Worm (Caenorhabditis elegans) whole organism, L2 larva: ENCODE measurements around the gene Y43F8C.17.

ENCODE experiments used
- aly-2 ChIP-seq: fragments of 150-350 bp; optimal IDR thresholded peaks from 2 replicates; lab custom pipeline; 2014; ENCODE audit warnings: missing biosample characterization, missing genetic modification characterization
- blmp-1 ChIP-seq: sonication (generic microtip); optimal IDR thresholded peaks from 2 replicates; lab custom pipeline; 2017; ENCODE audit warnings: missing genetic modification characterization, mild to moderate bottlenecking, missing compliant biosample characterization, antibody characterized with exemption, moderate library complexity; ENCODE audit not compliant: insufficient read depth
- nhr-11 ChIP-seq: fragments of 150-350 bp; optimal IDR thresholded peaks from 2 replicates; lab custom pipeline; 2014; ENCODE audit warnings: missing biosample characterization, missing genetic modification characterization
- nhr-25 ChIP-seq: fragments of 150-350 bp; sonication (generic microtip); optimal IDR thresholded peaks from 3 replicates; lab custom pipeline; 2014; ENCODE audit warnings: missing biosample characterization, missing genetic modification characterization
- nhr-77 ChIP-seq: fragments of 150-350 bp; optimal IDR thresholded peaks from 2 replicates; lab custom pipeline; 2014; ENCODE audit warnings: missing biosample characterization, missing genetic modification characterization
- unc-39 ChIP-seq: fragments of 150-350 bp; optimal IDR thresholded peaks from 2 replicates; lab custom pipeline; 2014; ENCODE audit warnings: missing biosample characterization, missing genetic modification characterization

DNA sequence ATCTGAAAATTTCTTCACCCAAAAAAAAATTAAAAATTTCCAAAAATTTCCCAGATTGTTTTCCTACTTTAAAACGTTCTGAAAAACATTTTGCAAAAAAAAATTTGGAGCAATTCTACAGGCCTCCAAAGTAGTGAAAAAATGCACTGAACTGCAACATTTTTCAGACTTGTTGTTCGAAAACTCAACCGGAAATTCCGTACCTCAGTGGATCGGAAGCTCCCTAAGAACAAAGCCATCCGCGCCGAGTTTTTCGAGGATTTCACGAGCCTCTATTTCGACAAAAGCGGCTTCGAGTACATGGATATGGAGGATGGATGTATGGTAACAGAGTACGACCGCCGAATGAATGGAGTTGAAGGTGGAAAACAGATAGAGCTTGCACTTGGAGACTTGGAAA is 22.2 kb downstream of the Y43F8C.17 start, which contains the start of gene fbxa-131:
- no peak for TF ChIP-seq nhr-25
- TF ChIP-seq nhr-77 = no peak
- TF ChIP-seq blmp-1 (tag; lab: Kevin White, UChicago) = no peak
- no peak for TF ChIP-seq unc-39 (tag; lab: Kevin White, UChicago)
- no peak for TF ChIP-seq nhr-11 (tag; lab: Kevin White, UChicago)
- TF ChIP-seq aly-2 (tag; lab: Kevin White, UChicago) = no peak
